Worm (Caenorhabditis elegans): ENCODE results near the gene cup-15.

DNA sequence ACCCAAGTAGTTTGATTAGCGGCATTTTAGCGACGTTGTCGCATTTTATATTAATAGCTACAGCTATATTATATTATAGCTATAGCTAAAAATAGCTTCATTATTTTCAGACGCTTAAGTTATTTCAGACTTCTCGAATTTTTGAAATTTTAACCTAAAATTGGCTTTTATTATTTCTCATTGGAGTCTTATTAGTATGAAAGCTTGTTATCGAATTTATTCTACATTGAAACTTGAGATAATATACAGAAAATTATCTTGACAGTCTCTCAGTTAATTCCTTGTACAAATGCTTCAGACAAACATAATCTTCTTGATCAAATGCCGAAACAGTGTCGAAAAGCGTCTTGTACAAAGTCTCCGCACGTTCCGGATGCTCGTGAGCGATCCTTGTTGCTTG, 27.0 kb downstream of the cup-15 start, which contains the start of gene srh-48:
- TF ChIP-seq him-1 (tag; optimal IDR thresholded peaks at IDR 0.05) (no peak), W03F9.2 (tag; optimal IDR thresholded peaks at IDR 0.05) (no peak)

Measured in whole organism, L4/young adult.